Worm (Caenorhabditis elegans): ENCODE results near the gene Y53F4B.18.

DNA sequence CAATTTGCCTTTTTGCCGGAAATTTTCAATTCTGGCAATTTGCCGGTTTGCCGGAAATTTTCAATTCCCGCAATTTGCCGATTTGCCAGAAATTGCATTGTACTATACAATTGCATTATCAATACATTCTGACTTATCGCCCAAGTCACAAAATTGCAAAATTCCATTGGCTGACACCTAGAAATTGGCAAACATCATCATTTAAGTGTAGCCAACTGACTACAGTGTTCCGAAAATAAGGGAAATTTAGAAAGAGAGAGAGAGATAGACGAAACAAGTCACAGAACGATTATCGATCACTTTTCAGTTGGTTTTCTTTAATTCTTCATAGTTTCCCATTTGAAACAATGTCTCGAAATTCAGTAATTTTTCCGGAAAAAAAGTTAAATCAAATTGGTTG is 39.9 kb upstream of the Y53F4B.18 start:
- no peak for TF ChIP-seq hmg-20 (GFP tag; IDR thresholded peaks at IDR 0.05)
- TF ChIP-seq pha-4 (tag; optimal IDR thresholded peaks at IDR 0.05) = no peak
- TF ChIP-seq akir-1 (GFP tag; optimal IDR thresholded peaks at IDR 0.05) = no peak
